Worm (Caenorhabditis elegans) whole organism, L1 larva: ENCODE data around the gene C54F6.5.

ENCODE experiments used
- C04F5.9 ChIP-seq: sonication (generic microtip); optimal IDR thresholded peaks from 2 replicates; lab custom pipeline; 2016; ENCODE audit warnings: missing genetic modification characterization, missing compliant biosample characterization
- Y116A8C.19 ChIP-seq: sonication (generic microtip); optimal IDR thresholded peaks from 2 replicates; lab custom pipeline; 2016; ENCODE audit warnings: missing compliant biosample characterization, missing genetic modification characterization, borderline replicate concordance
- aha-1 ChIP-seq: fragments of 150-350 bp; optimal IDR thresholded peaks from 2 replicates; lab custom pipeline; 2014; ENCODE audit warnings: missing biosample characterization, missing genetic modification characterization
- alr-1 ChIP-seq: fragments of 200-800 bp; sonication (Bioruptor generic); optimal IDR thresholded peaks from 2 replicates; lab custom pipeline; 2018; ENCODE audit warnings: borderline replicate concordance, mild to moderate bottlenecking, missing genetic modification characterization, missing compliant biosample characterization
- ama-1 ChIP-seq: fragments of 150-350 bp; optimal IDR thresholded peaks from 2 replicates; lab custom pipeline; 2014
- blmp-1 ChIP-seq: fragments of 150-350 bp; optimal IDR thresholded peaks from 2 replicates; lab custom pipeline; 2014; ENCODE audit warnings: missing biosample characterization, missing genetic modification characterization
- ceh-82 ChIP-seq, 3 experiments: fragments of 150-350 bp in 1 of 3; sonication (generic microtip) in 2 of 3; optimal IDR thresholded peaks; 2 replicates each; lab custom pipeline; 2014 to 2017; ENCODE audit warnings: missing biosample characterization in 3 of 3, missing genetic modification characterization in 3 of 3
- ceh-90 ChIP-seq: sonication (generic microtip); optimal IDR thresholded peaks from 2 replicates; lab custom pipeline; 2016; ENCODE audit warnings: missing genetic modification characterization, missing compliant biosample characterization
- efl-1 ChIP-seq, 4 experiments: fragments of 150-350 bp; optimal IDR thresholded peaks in 3 of 4; peaks in 1 of 4; 1 replicate in 1 of 4; 2 replicates in 3 of 4; lab custom pipeline; 2014; ENCODE audit warnings: missing biosample characterization in 2 of 4, missing genetic modification characterization in 2 of 4, missing genetic modification reagents in 2 of 4
- efl-3 ChIP-seq: fragments of 200-800 bp; sonication (Bioruptor generic); optimal IDR thresholded peaks from 2 replicates; lab custom pipeline; 2018; ENCODE audit warnings: mild to moderate bottlenecking, missing genetic modification characterization, missing compliant biosample characterization
- egl-13 ChIP-seq: sonication (generic microtip); optimal IDR thresholded peaks from 2 replicates; lab custom pipeline; 2016; ENCODE audit warnings: missing genotype, missing genetic modification reagents, missing genetic modification characterization, missing compliant biosample characterization
- fkh-10 ChIP-seq: sonication (generic microtip); optimal IDR thresholded peaks from 2 replicates; lab custom pipeline; 2017; ENCODE audit warnings: missing biosample characterization, missing genetic modification reagents, missing genetic modification characterization
- fkh-4 ChIP-seq: sonication (generic microtip); optimal IDR thresholded peaks from 2 replicates; lab custom pipeline; 2016; ENCODE audit warnings: missing compliant biosample characterization, missing genetic modification characterization, borderline replicate concordance
- hlh-4 ChIP-seq: sonication (generic microtip); optimal IDR thresholded peaks from 2 replicates; lab custom pipeline; 2016; ENCODE audit warnings: mild to moderate bottlenecking, missing genetic modification characterization, missing compliant biosample characterization
- irx-1 ChIP-seq: sonication (generic microtip); optimal IDR thresholded peaks from 2 replicates; lab custom pipeline; 2016; ENCODE audit warnings: missing genetic modification characterization, missing compliant biosample characterization
- jun-1 ChIP-seq: fragments of 150-350 bp; optimal IDR thresholded peaks from 2 replicates; lab custom pipeline; 2014; ENCODE audit warnings: missing biosample characterization, missing genetic modification reagents, missing genetic modification characterization
- lin-14 ChIP-seq: fragments of 200-800 bp; sonication (Bioruptor generic); optimal IDR thresholded peaks from 2 replicates; lab custom pipeline; 2018; ENCODE audit warnings: mild to moderate bottlenecking, missing genetic modification characterization, moderate library complexity, missing compliant biosample characterization
- lin-15B ChIP-seq: fragments of 150-350 bp; sonication (generic microtip); optimal IDR thresholded peaks from 3 replicates; lab custom pipeline; 2014; ENCODE audit warnings: missing biosample characterization, missing genetic modification characterization
- lsy-2 ChIP-seq, 2 experiments: fragments of 150-350 bp; optimal IDR thresholded peaks; 2 replicates each; lab custom pipeline; 2014; ENCODE audit warnings: missing biosample characterization in 2 of 2, missing genetic modification characterization in 2 of 2
- mef-2 ChIP-seq: fragments of 150-350 bp; optimal IDR thresholded peaks from 2 replicates; lab custom pipeline; 2014; ENCODE audit warnings: missing biosample characterization, missing genetic modification characterization
- nhr-11 ChIP-seq: fragments of 150-350 bp; optimal IDR thresholded peaks from 2 replicates; lab custom pipeline; 2014; ENCODE audit warnings: missing biosample characterization, missing genetic modification characterization
- nhr-12 ChIP-seq: sonication (generic microtip); optimal IDR thresholded peaks from 2 replicates; lab custom pipeline; 2017; ENCODE audit warnings: missing biosample characterization, missing genetic modification characterization
- nhr-19 ChIP-seq: fragments of 200-800 bp; sonication (Bioruptor generic); conservative IDR thresholded peaks from 2 replicates; pipeline ENCODE4 v1.3.6; 2022; ENCODE audit warnings: missing genetic modification characterization, missing compliant biosample characterization
- nhr-237 ChIP-seq: fragments of 150-350 bp; optimal IDR thresholded peaks from 2 replicates; lab custom pipeline; 2014; ENCODE audit warnings: missing biosample characterization, missing genetic modification characterization
- nhr-47 ChIP-seq: sonication (generic microtip); optimal IDR thresholded peaks from 2 replicates; lab custom pipeline; 2016; ENCODE audit warnings: mild to moderate bottlenecking, missing genetic modification characterization, moderate library complexity, missing compliant biosample characterization
- nhr-76 ChIP-seq: sonication (generic microtip); optimal IDR thresholded peaks from 2 replicates; lab custom pipeline; 2017; ENCODE audit warnings: missing biosample characterization, missing genetic modification characterization
- nhr-77 ChIP-seq: fragments of 150-350 bp; optimal IDR thresholded peaks from 2 replicates; lab custom pipeline; 2014; ENCODE audit warnings: missing biosample characterization, missing genetic modification characterization
- nhr-84 ChIP-seq: sonication (generic microtip); optimal IDR thresholded peaks from 2 replicates; lab custom pipeline; 2017; ENCODE audit warnings: missing biosample characterization, missing genetic modification characterization
- nhr-85 ChIP-seq: sonication (generic microtip); peaks from one replicate; lab custom pipeline; 2016; ENCODE audit warnings: missing genetic modification characterization, inconsistent platforms, missing compliant biosample characterization
- pax-3 ChIP-seq: fragments of 200-800 bp; sonication (Bioruptor generic); optimal IDR thresholded peaks from 2 replicates; lab custom pipeline; 2018; ENCODE audit warnings: mild to moderate bottlenecking, missing genetic modification characterization, moderate library complexity, missing compliant biosample characterization
- snu-23 ChIP-seq: sonication (generic microtip); optimal IDR thresholded peaks from 2 replicates; lab custom pipeline; 2016; ENCODE audit warnings: missing genetic modification characterization, missing compliant biosample characterization
- tbx-2 ChIP-seq: sonication (generic microtip); optimal IDR thresholded peaks from 2 replicates; lab custom pipeline; 2016; ENCODE audit warnings: missing genetic modification characterization, missing compliant biosample characterization
- tlp-1 ChIP-seq: fragments of 150-350 bp; optimal IDR thresholded peaks from 2 replicates; lab custom pipeline; 2014; ENCODE audit warnings: missing biosample characterization, missing genetic modification characterization
- vab-15 ChIP-seq: sonication (generic microtip); optimal IDR thresholded peaks from 2 replicates; lab custom pipeline; 2017; ENCODE audit warnings: missing genotype, mild to moderate bottlenecking, missing genetic modification characterization, missing compliant biosample characterization
- zag-1 ChIP-seq: fragments of 150-350 bp; optimal IDR thresholded peaks from 2 replicates; lab custom pipeline; 2014; ENCODE audit warnings: missing biosample characterization, missing genetic modification characterization
- ztf-11 ChIP-seq, 2 experiments: sonication (generic microtip); optimal IDR thresholded peaks; 2 replicates each; lab custom pipeline; 2016 to 2017; ENCODE audit warnings: missing genetic modification characterization in 2 of 2, missing biosample characterization in 1 of 2, missing compliant biosample characterization in 1 of 2

Gene C54F6.5

ce11 chrV:7525695-7526094, 3.2 kb upstream of the C54F6.5 start, which contains the start of gene C54F6.18:
Gene C54F6.18, plus strand, starts transcription at chrV:7525995.
- no peak for TF ChIP-seq lin-14 (GFP tag; lab: Kevin White, UChicago)
- no peak for TF ChIP-seq ceh-90
- TF ChIP-seq vab-15 (tag; lab: Kevin White, UChicago), result no peak
- TF ChIP-seq nhr-84 (tag; lab: Kevin White, UChicago), result no peak
- TF ChIP-seq nhr-85, result no peak
- no peak for TF ChIP-seq jun-1 (tag; lab: Kevin White, UChicago)
- no peak for TF ChIP-seq mef-2 (tag; lab: Kevin White, UChicago)
- no peak for TF ChIP-seq C04F5.9 (tag; lab: Kevin White, UChicago)
- TF ChIP-seq snu-23 (GFP tag; lab: Kevin White, UChicago), result no peak
- TF ChIP-seq fkh-4 (tag; lab: Kevin White, UChicago), result no peak
- TF ChIP-seq irx-1 (tag; lab: Kevin White, UChicago), result no peak
- no peak for TF ChIP-seq nhr-12
- TF ChIP-seq, all 84 proteins: peak for 0

- TF ChIP-seq ztf-11 (tag; optimal IDR thresholded peaks at IDR 0.05; lab: Kevin White, UChicago) (no peak), nhr-77 (tag; lab: Kevin White, UChicago) (no peak), nhr-76 (tag; lab: Kevin White, UChicago) (no peak), fkh-10 (GFP tag; lab: Kevin White, UChicago) (no peak), nhr-237 (tag; lab: Kevin White, UChicago) (no peak), blmp-1 (tag; lab: Kevin White, UChicago) (no peak), hlh-4 (no peak), ama-1 (lab: Kevin White, UChicago) (no peak), Y116A8C.19 (tag; lab: Kevin White, UChicago) (no peak), nhr-47 (tag; lab: Kevin White, UChicago) (no peak), pax-3 (tag; lab: Kevin White, UChicago) (no peak), aha-1 (tag; lab: Kevin White, UChicago) (no peak), alr-1 (tag; lab: Kevin White, UChicago) (no peak)
Observed at ce11 chrV:7527153-7527552, 1.8 kb upstream of the C54F6.5 start, which contains the start of gene C54F6.17. Gene C54F6.17, plus strand, starts transcription at chrV:7527453.

DNA sequence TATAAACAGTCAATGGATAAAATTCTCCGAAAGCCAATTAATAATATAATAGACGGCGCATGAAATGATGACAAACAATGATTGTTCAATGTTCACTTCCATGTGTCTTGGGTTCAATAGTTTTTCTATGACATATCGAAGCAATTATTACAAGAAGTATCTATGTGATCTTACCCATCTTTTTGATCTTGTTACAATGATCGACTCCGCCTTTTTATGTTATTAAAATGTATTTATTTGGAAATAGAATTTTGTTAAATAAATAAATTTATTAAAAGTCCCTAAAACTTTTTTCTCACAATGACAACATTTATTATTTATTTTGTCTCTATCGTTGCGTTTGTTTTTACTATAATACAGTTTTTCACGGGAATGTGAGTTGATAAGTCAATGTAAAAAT, 924 bp downstream of the C54F6.5 start, which contains the start of gene swt-2:
Gene swt-2, plus strand, starts transcription at position 301 of the 400 bp plus-strand sequence.
- TF ChIP-seq tlp-1 (no peak), ceh-82 (tag; optimal IDR thresholded peaks at IDR 0.05; lab: Kevin White, UChicago) (no peak), egl-13 (no peak), nhr-11 (tag; lab: Kevin White, UChicago) (no peak), lin-15B (tag; lab: Kevin White, UChicago) (no peak), zag-1 (tag; lab: Kevin White, UChicago) (no peak), efl-3 (no peak), blmp-1 (tag; lab: Kevin White, UChicago) (no peak), mef-2 (tag; lab: Kevin White, UChicago) (no peak), nhr-19 (GFP tag; lab: Robert Waterston, UW) (no peak), lsy-2 (tag; optimal IDR thresholded peaks at IDR 0.05; lab: Kevin White, UChicago) (no peak), tbx-2 (tag; lab: Kevin White, UChicago) (no peak), nhr-47 (tag; lab: Kevin White, UChicago) (no peak)

DNA sequence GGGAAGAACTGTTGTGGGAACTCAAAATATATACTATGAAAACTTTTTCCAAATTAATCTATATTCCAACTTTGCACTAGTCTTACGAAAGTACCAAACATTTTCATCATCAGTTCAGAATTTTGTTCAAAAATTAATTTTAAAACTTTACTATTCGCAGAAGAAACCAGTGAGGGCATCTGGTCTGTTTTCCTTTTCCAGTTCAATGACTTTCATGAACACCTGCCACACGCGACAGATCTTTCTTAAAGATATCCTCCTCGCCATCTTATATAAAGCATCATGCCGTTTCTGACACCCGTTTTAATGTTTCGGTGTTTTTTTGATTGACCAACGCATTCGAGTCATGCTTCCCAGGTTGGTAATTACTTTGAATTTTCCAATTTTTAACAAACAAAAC, 4.0 kb downstream of the C54F6.5 start, which contains the start of gene C54F6.3:
Gene C54F6.3, plus strand, starts transcription at position 301 of the 400 bp plus-strand sequence.
- no peak for TF ChIP-seq nhr-19 (GFP tag; lab: Robert Waterston, UW)
- TF ChIP-seq efl-1 (optimal IDR thresholded peaks at IDR 0.05; lab: Kevin White, UChicago), result no peak
- TF ChIP-seq efl-1 (GFP tag; optimal IDR thresholded peaks at IDR 0.05 in 1 of 2; lab: Kevin White, UChicago), result peak in 1 of 2 experiments; percentile 50
